Fruit fly (Drosophila melanogaster) whole organism, embryonic: ENCODE measurements around the gene bwa.
A peak's percentile ranks its signal among the peaks of the same experiment; 100 is the strongest.

ENCODE experiments used
- CG10147 ChIP-seq: fragments of 200-800 bp; sonication (Bioruptor generic); optimal IDR thresholded peaks from 2 replicates; lab custom pipeline; 2019; ENCODE audit warnings: missing biosample characterization, mild to moderate bottlenecking, missing genetic modification characterization, moderate library complexity
- CG10543 ChIP-seq: fragments of 200-800 bp; sonication (Bioruptor generic); optimal IDR thresholded peaks from 3 replicates; lab custom pipeline; 2017; ENCODE audit warnings: missing biosample characterization, mild to moderate bottlenecking, missing genetic modification characterization, moderate library complexity
- CG13296 ChIP-seq: fragments of 200-800 bp; sonication (Bioruptor generic); optimal IDR thresholded peaks from 3 replicates; lab custom pipeline; 2018; ENCODE audit warnings: missing biosample characterization, mild to moderate bottlenecking, missing genetic modification characterization
- CG13894 ChIP-seq: fragments of 200-800 bp; sonication (Bioruptor generic); optimal IDR thresholded peaks from 3 replicates; lab custom pipeline; 2018; ENCODE audit warnings: missing biosample characterization, mild to moderate bottlenecking, missing genetic modification characterization, moderate library complexity
- CG1647 ChIP-seq: fragments of 200-800 bp; sonication (Bioruptor generic); optimal IDR thresholded peaks from 3 replicates; lab custom pipeline; 2016; ENCODE audit warnings: missing biosample characterization, missing genetic modification characterization
- CG17359 ChIP-seq: fragments of 200-800 bp; sonication (Bioruptor generic); optimal IDR thresholded peaks from 3 replicates; lab custom pipeline; 2018; ENCODE audit warnings: missing biosample characterization, mild to moderate bottlenecking, missing genetic modification characterization, moderate library complexity
- CG18476 ChIP-seq: fragments of 200-800 bp; sonication (Bioruptor generic); optimal IDR thresholded peaks from 2 replicates; lab custom pipeline; 2016; ENCODE audit warnings: missing biosample characterization, mild to moderate bottlenecking, missing genetic modification characterization
- CG18599 ChIP-seq: fragments of 200-800 bp; sonication (Bioruptor generic); optimal IDR thresholded peaks from 3 replicates; lab custom pipeline; 2017; ENCODE audit warnings: missing biosample characterization, missing genetic modification characterization, mild to moderate bottlenecking, moderate library complexity, missing genetic modification reagents
- CG30020 ChIP-seq: fragments of 200-800 bp; optimal IDR thresholded peaks from 2 replicates; lab custom pipeline; 2019; ENCODE audit warnings: missing biosample characterization, mild to moderate bottlenecking, missing genetic modification characterization, moderate library complexity
- CG33557 ChIP-seq: fragments of 200-800 bp; sonication (Bioruptor generic); optimal IDR thresholded peaks from 2 replicates; lab custom pipeline; 2019; ENCODE audit warnings: missing biosample characterization, mild to moderate bottlenecking, missing genetic modification characterization, moderate library complexity
- CG34376 ChIP-seq: fragments of 200-800 bp; sonication (Bioruptor generic); optimal IDR thresholded peaks from 2 replicates; lab custom pipeline; 2018; ENCODE audit warnings: missing biosample characterization, mild to moderate bottlenecking, missing genetic modification characterization
- CG4404 ChIP-seq: fragments of 200-800 bp; sonication (Bioruptor generic); IDR thresholded peaks from 2 replicates; pipeline ENCODE4 v1.3.6; 2022; ENCODE audit warnings: missing biosample characterization, missing genetic modification characterization
- CG7745 ChIP-seq: fragments of 200-800 bp; sonication (Bioruptor generic); optimal IDR thresholded peaks from 2 replicates; lab custom pipeline; 2018; ENCODE audit warnings: missing biosample characterization, mild to moderate bottlenecking, missing genetic modification characterization, moderate library complexity
- CG9437 ChIP-seq: fragments of 200-800 bp; sonication (Bioruptor generic); optimal IDR thresholded peaks from 2 replicates; lab custom pipeline; 2018; ENCODE audit warnings: missing biosample characterization, mild to moderate bottlenecking, missing genetic modification characterization
- CkIIα-i1 ChIP-seq: fragments of 200-800 bp; sonication (Bioruptor generic); IDR thresholded peaks from 2 replicates; pipeline ENCODE4 v1.3.6; 2022; ENCODE audit warnings: missing biosample characterization, missing genetic modification characterization
- D19A ChIP-seq: fragments of 200-800 bp; optimal IDR thresholded peaks from 3 replicates; lab custom pipeline; 2019; ENCODE audit warnings: missing biosample characterization, mild to moderate bottlenecking, missing genetic modification characterization, moderate library complexity
- Dbx ChIP-seq: fragments of 200-800 bp; sonication (Bioruptor generic); IDR thresholded peaks from 3 replicates; pipeline ENCODE4 v1.3.6; 2022; ENCODE audit warnings: missing biosample characterization, missing genetic modification characterization
- Deaf1 ChIP-seq: fragments of 200-800 bp; optimal IDR thresholded peaks from 3 replicates; lab custom pipeline; 2019; ENCODE audit warnings: missing biosample characterization, mild to moderate bottlenecking, missing genetic modification characterization, moderate library complexity
- Hr78 ChIP-seq, 2 experiments: fragments of 200-800 bp in 1 of 2; fragments of >200 bp in 1 of 2; sonication (Bioruptor generic) in 1 of 2; optimal IDR thresholded peaks; 2 replicates each; lab custom pipeline; 2017 to 2019; ENCODE audit warnings: missing biosample characterization in 2 of 2, missing genetic modification characterization in 2 of 2, mild to moderate bottlenecking in 1 of 2, moderate library complexity in 1 of 2
- MESR4 ChIP-seq: fragments of 200-800 bp; sonication (Bioruptor generic); optimal IDR thresholded peaks from 2 replicates; lab custom pipeline; 2018; ENCODE audit warnings: missing biosample characterization, mild to moderate bottlenecking, missing genetic modification characterization, moderate library complexity
- Max ChIP-seq: fragments of 200-800 bp; sonication (Bioruptor generic); optimal IDR thresholded peaks from 2 replicates; lab custom pipeline; 2016; ENCODE audit warnings: missing biosample characterization, mild to moderate bottlenecking, missing genetic modification characterization
- Nf-YC ChIP-seq: fragments of 200-800 bp; optimal IDR thresholded peaks from 3 replicates; lab custom pipeline; 2019; ENCODE audit warnings: missing biosample characterization, mild to moderate bottlenecking, missing genetic modification characterization, moderate library complexity
- Oli ChIP-seq: fragments of 200-800 bp; sonication (Bioruptor generic); optimal IDR thresholded peaks from 2 replicates; lab custom pipeline; 2018; ENCODE audit warnings: missing biosample characterization, mild to moderate bottlenecking, missing genetic modification characterization, moderate library complexity
- Six4 ChIP-seq: fragments of 200-800 bp; sonication (Bioruptor generic); optimal IDR thresholded peaks from 2 replicates; lab custom pipeline; 2016; ENCODE audit warnings: missing biosample characterization, missing genetic modification characterization
- Sox100B ChIP-seq: fragments of 200-800 bp; sonication (Bioruptor generic); optimal IDR thresholded peaks from 3 replicates; lab custom pipeline; 2018; ENCODE audit warnings: missing biosample characterization, mild to moderate bottlenecking, missing genetic modification characterization
- Sry-δ ChIP-seq: fragments of 200-800 bp; sonication (Bioruptor generic); optimal IDR thresholded peaks from 2 replicates; lab custom pipeline; 2016; ENCODE audit warnings: missing biosample characterization, missing genetic modification characterization
- Ssrp ChIP-seq: fragments of 200-800 bp; sonication (Bioruptor generic); optimal IDR thresholded peaks from 2 replicates; lab custom pipeline; 2018; ENCODE audit warnings: missing biosample characterization, mild to moderate bottlenecking, missing genetic modification characterization, moderate library complexity
- Vsx1 ChIP-seq: fragments of 200-800 bp; sonication (Bioruptor generic); optimal IDR thresholded peaks from 2 replicates; lab custom pipeline; 2017; ENCODE audit warnings: missing biosample characterization, mild to moderate bottlenecking, missing genetic modification characterization, missing genetic modification reagents
- cg ChIP-seq: fragments of 200-800 bp; sonication (Bioruptor generic); optimal IDR thresholded peaks from 3 replicates; lab custom pipeline; 2019; ENCODE audit warnings: missing biosample characterization, mild to moderate bottlenecking, missing genetic modification characterization, moderate library complexity
- ci ChIP-seq: fragments of 200-800 bp; sonication (Bioruptor generic); IDR thresholded peaks from 3 replicates; pipeline ENCODE4 v1.3.6; 2022; ENCODE audit warnings: missing biosample characterization, missing genetic modification characterization
- danr ChIP-seq: fragments of 200-800 bp; sonication (Bioruptor generic); IDR thresholded peaks from 2 replicates; pipeline ENCODE4 v1.3.6; 2022; ENCODE audit warnings: missing biosample characterization, missing genetic modification characterization
- disco-r ChIP-seq: fragments of 200-800 bp; sonication (Bioruptor generic); optimal IDR thresholded peaks from 2 replicates; lab custom pipeline; 2016; ENCODE audit warnings: missing biosample characterization, missing genetic modification characterization
- grn ChIP-seq: fragments of 200-800 bp; sonication (Bioruptor generic); optimal IDR thresholded peaks from 3 replicates; lab custom pipeline; 2017; ENCODE audit warnings: missing biosample characterization, missing genetic modification characterization
- lola ChIP-seq, 3 experiments: fragments of >200 bp in 2 of 3; fragments of 200-800 bp in 1 of 3; sonication (Bioruptor generic) in 1 of 3; optimal IDR thresholded peaks; 2 replicates each; lab custom pipeline; 2017 to 2019; ENCODE audit warnings: missing biosample characterization in 3 of 3, missing genetic modification characterization in 3 of 3, mild to moderate bottlenecking in 1 of 3, moderate library complexity in 1 of 3
- onecut ChIP-seq: fragments of 200-800 bp; sonication (Bioruptor generic); IDR thresholded peaks from 2 replicates; pipeline ENCODE4 v1.3.6; 2022; ENCODE audit warnings: missing biosample characterization, missing genetic modification characterization
- pan ChIP-seq, 4 experiments: fragments of >200 bp in 3 of 4; fragments of 200-800 bp in 1 of 4; sonication (Bioruptor generic) in 1 of 4; optimal IDR thresholded peaks in 3 of 4; IDR thresholded peaks in 1 of 4; 2 replicates each; pipeline versions ENCODE4 v1.3.6 to Lab custom; 2017 to 2022; ENCODE audit warnings: missing biosample characterization in 2 of 4, missing genetic modification characterization in 2 of 4, mixed read lengths in 1 of 4
- pfk ChIP-seq: fragments of 200-800 bp; sonication (Bioruptor generic); optimal IDR thresholded peaks from 2 replicates; lab custom pipeline; 2018; ENCODE audit warnings: missing biosample characterization, mild to moderate bottlenecking, missing genetic modification characterization, moderate library complexity
- phol ChIP-seq: fragments of 200-800 bp; sonication (Bioruptor generic); optimal IDR thresholded peaks from 3 replicates; lab custom pipeline; 2018; ENCODE audit warnings: missing biosample characterization, mild to moderate bottlenecking, missing genetic modification characterization, moderate library complexity
- sd ChIP-seq: fragments of 200-800 bp; sonication (Bioruptor generic); optimal IDR thresholded peaks from 3 replicates; lab custom pipeline; 2018; ENCODE audit warnings: missing biosample characterization, mild to moderate bottlenecking, missing genetic modification characterization, moderate library complexity
- sens ChIP-seq: fragments of 200-800 bp; sonication (Bioruptor generic); peaks from one replicate; lab custom pipeline; 2016; ENCODE audit warnings: missing biosample characterization, missing genetic modification characterization
- sug ChIP-seq: fragments of 200-800 bp; optimal IDR thresholded peaks from 2 replicates; lab custom pipeline; 2019; ENCODE audit warnings: missing biosample characterization, mild to moderate bottlenecking, missing genetic modification characterization, moderate library complexity
- tin ChIP-seq: fragments of 200-800 bp; sonication (Bioruptor generic); optimal IDR thresholded peaks from 3 replicates; lab custom pipeline; 2016; ENCODE audit warnings: missing biosample characterization, missing genetic modification characterization
- tll ChIP-seq, 2 experiments: fragments of 200-800 bp in 1 of 2; fragments of >200 bp in 1 of 2; sonication (Bioruptor generic) in 1 of 2; optimal IDR thresholded peaks; 2 replicates each; lab custom pipeline; 2017 to 2019; ENCODE audit warnings: missing biosample characterization in 2 of 2, missing genetic modification characterization in 2 of 2, mild to moderate bottlenecking in 1 of 2, moderate library complexity in 1 of 2
- tup ChIP-seq: fragments of 200-800 bp; sonication (Bioruptor generic); optimal IDR thresholded peaks from 2 replicates; lab custom pipeline; 2016; ENCODE audit warnings: missing biosample characterization, mild to moderate bottlenecking, missing genetic modification characterization, moderate library complexity
- vnd ChIP-seq: fragments of 200-800 bp; sonication (Bioruptor generic); IDR thresholded peaks from 3 replicates; pipeline ENCODE4 v1.3.6; 2022; ENCODE audit warnings: missing biosample characterization, missing genetic modification characterization; ENCODE audit not compliant: partially characterized antibody
- zen ChIP-seq: fragments of 200-800 bp; sonication (Bioruptor generic); optimal IDR thresholded peaks from 3 replicates; lab custom pipeline; 2018; ENCODE audit warnings: missing biosample characterization, mild to moderate bottlenecking, missing genetic modification characterization, moderate library complexity

Gene bwa

DNA sequence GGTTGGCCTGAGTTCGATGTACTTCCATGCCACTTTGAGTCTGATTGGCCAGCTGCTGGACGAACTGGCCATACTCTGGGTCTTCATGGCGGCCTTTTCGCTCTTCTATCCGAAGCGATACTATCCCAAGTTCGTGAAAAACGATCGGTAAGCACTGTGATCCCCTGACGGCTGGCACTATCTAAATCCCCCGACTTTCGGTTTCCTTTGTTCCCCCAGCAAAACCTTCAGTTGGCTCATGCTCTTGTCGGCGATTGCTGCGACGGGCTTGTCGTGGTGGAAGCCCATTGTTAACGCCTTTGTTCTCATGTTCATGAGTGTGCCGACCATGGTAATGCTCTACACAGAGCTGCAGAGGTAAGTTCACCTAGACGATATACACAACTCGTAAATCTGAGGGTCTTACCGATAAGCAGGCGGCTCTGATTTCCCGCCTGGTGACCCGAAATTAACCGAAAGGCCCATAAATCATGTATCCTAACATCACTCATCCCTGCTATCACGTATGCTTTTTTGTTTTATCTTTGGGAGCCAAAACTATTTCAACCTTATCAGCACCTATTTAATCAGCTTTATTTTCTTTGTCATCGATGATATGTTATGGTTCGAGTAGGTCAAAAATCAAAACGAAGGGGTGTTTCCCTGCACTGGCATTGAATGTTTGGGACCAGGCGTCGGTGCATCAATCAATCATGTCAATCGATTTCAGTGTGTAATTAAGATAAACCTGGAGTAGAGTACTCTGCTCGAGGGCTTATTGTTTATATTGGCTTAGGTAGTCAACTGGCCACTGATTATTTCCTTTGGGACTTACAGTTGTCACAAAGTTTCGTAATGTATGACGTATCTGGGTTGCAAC is 3.2 kb downstream of the bwa start (continued):
- TF ChIP-seq CG1647 (GFP tag; lab: Kevin White, UChicago) (no peak), cg (GFP tag; lab: Kevin White, UChicago) (no peak), CG34376 (GFP tag; lab: Kevin White, UChicago) (peak; percentile 70), lola (GFP tag; optimal IDR thresholded peaks at IDR 0.05; lab: Kevin White, UChicago) (no peak), CG10543 (peak; percentile 13), pan (optimal IDR thresholded peaks at IDR 0.05; lab: Kevin White, UChicago) (no peak), pan (GFP tag; optimal IDR thresholded peaks at IDR 0.05 in 1 of 2, IDR thresholded peaks at IDR 0.05 in 1 of 2) (peak in 1 of 2 experiments; percentile 33), CkIIα-i1 (GFP tag; lab: Robert Waterston, UW) (no peak), sd (tag; lab: Kevin White, UChicago) (peak; percentile 33), CG33557 (GFP tag; lab: Kevin White, UChicago) (peak; percentile 32), Dbx (GFP tag; lab: Robert Waterston, UW) (no peak), Sox100B (GFP tag; lab: Kevin White, UChicago) (peak; percentile 7), D19A (tag; lab: Kevin White, UChicago) (peak; percentile 83), Vsx1 (GFP tag; lab: Kevin White, UChicago) (peak; percentile 68), Hr78 (GFP tag; optimal IDR thresholded peaks at IDR 0.05; lab: Kevin White, UChicago) (peak in 1 of 2 experiments; percentile 93), CG13894 (peak; percentile 50), tin (GFP tag; lab: Kevin White, UChicago) (no peak), grn (peak; percentile 95), MESR4 (GFP tag; lab: Kevin White, UChicago) (no peak), ci (0 out of 3 replicates have a peak, but pooled peaks have one; percentile 35), Sry-δ (GFP tag; lab: Kevin White, UChicago) (no peak), CG13296 (GFP tag; lab: Kevin White, UChicago) (peak; percentile 21), CG30020 (tag; lab: Kevin White, UChicago) (no peak), phol (tag; lab: Kevin White, UChicago) (no peak), sug (peak; percentile 36), CG17359 (no peak), Ssrp (no peak), CG9437 (GFP tag; lab: Kevin White, UChicago) (no peak), disco-r (GFP tag; lab: Kevin White, UChicago) (no peak), onecut (GFP tag; lab: Robert Waterston, UW) (0 out of 2 replicates have a peak, but pooled peaks have one; percentile 6), pfk (GFP tag; lab: Kevin White, UChicago) (no peak), danr (GFP tag; lab: Robert Waterston, UW) (no peak), zen (no peak), sens (GFP tag; lab: Kevin White, UChicago) (peak; percentile 75), CG10147 (GFP tag; lab: Kevin White, UChicago) (no peak), tup (no peak), CG7745 (tag; lab: Kevin White, UChicago) (peak; percentile 49), CG18599 (peak; percentile 19), tll (GFP tag; optimal IDR thresholded peaks at IDR 0.05; lab: Kevin White, UChicago) (peak in 1 of 2 experiments; percentile 46), vnd (peak; percentile 47; the same call in 1 of the 3 replicates), Nf-YC (tag; lab: Kevin White, UChicago) (peak; percentile 48), CG4404 (no peak), Six4 (GFP tag; lab: Kevin White, UChicago) (no peak), Deaf1 (tag; lab: Kevin White, UChicago) (peak; percentile 68), Max (GFP tag; lab: Kevin White, UChicago) (no peak), CG18476 (no peak), Oli (tag; lab: Kevin White, UChicago) (no peak)
